Worm (Caenorhabditis elegans) whole organism, late embryonic: ENCODE measurements around the gene vha-2.

Experiments used
- Y22D7AL.16 ChIP-seq: sonication (generic microtip); optimal IDR thresholded peaks from 2 replicates; lab custom pipeline; 2016; ENCODE audit warnings: missing genetic modification characterization, missing compliant biosample characterization
- ahr-1 ChIP-seq: sonication (generic microtip); optimal IDR thresholded peaks from 2 replicates; lab custom pipeline; 2016; ENCODE audit warnings: missing genetic modification characterization, missing compliant biosample characterization
- ceh-18 ChIP-seq: sonication (generic microtip); optimal IDR thresholded peaks from 2 replicates; lab custom pipeline; 2016; ENCODE audit warnings: missing genetic modification characterization, missing compliant biosample characterization
- ceh-24 ChIP-seq: sonication (generic microtip); optimal IDR thresholded peaks from 2 replicates; lab custom pipeline; 2016; ENCODE audit warnings: mild to moderate bottlenecking, missing genetic modification characterization, missing compliant biosample characterization
- ceh-31 ChIP-seq: sonication (generic microtip); optimal IDR thresholded peaks from 2 replicates; lab custom pipeline; 2016; ENCODE audit warnings: missing genetic modification characterization, missing compliant biosample characterization
- ceh-34 ChIP-seq: sonication (generic microtip); optimal IDR thresholded peaks from 2 replicates; lab custom pipeline; 2016; ENCODE audit warnings: mild to moderate bottlenecking, missing genetic modification characterization, missing compliant biosample characterization
- ceh-48 ChIP-seq: sonication (generic microtip); optimal IDR thresholded peaks from 2 replicates; lab custom pipeline; 2016; ENCODE audit warnings: missing genetic modification characterization, inconsistent platforms, missing compliant biosample characterization
- ceh-6 ChIP-seq: fragments of 200-800 bp; sonication (Bioruptor generic); optimal IDR thresholded peaks from 2 replicates; lab custom pipeline; 2018; ENCODE audit warnings: mild to moderate bottlenecking, missing genetic modification characterization, missing compliant biosample characterization
- ceh-9 ChIP-seq: sonication (generic microtip); optimal IDR thresholded peaks from 2 replicates; lab custom pipeline; 2016; ENCODE audit warnings: mild to moderate bottlenecking, missing genetic modification characterization, inconsistent platforms, missing compliant biosample characterization
- che-1 ChIP-seq: sonication (generic microtip); optimal IDR thresholded peaks from 2 replicates; lab custom pipeline; 2016; ENCODE audit warnings: mild to moderate bottlenecking, missing genetic modification characterization, missing compliant biosample characterization
- dmd-4 ChIP-seq: sonication (generic microtip); optimal IDR thresholded peaks from 2 replicates; lab custom pipeline; 2016; ENCODE audit warnings: borderline replicate concordance, missing genetic modification characterization, missing compliant biosample characterization
- dve-1 ChIP-seq: sonication (generic microtip); optimal IDR thresholded peaks from 2 replicates; lab custom pipeline; 2017; ENCODE audit warnings: antibody characterized with exemption, mild to moderate bottlenecking, missing genetic modification characterization, missing compliant biosample characterization
- hlh-13 ChIP-seq: fragments of 200-800 bp; sonication (Bioruptor generic); optimal IDR thresholded peaks from 2 replicates; lab custom pipeline; 2018; ENCODE audit warnings: mild to moderate bottlenecking, missing genetic modification characterization, missing compliant biosample characterization
- hlh-15 ChIP-seq: sonication (generic microtip); optimal IDR thresholded peaks from 2 replicates; lab custom pipeline; 2016; ENCODE audit warnings: missing genetic modification characterization, missing compliant biosample characterization
- hlh-30 ChIP-seq: sonication (generic microtip); optimal IDR thresholded peaks from 2 replicates; lab custom pipeline; 2017; ENCODE audit warnings: antibody characterized with exemption, missing genetic modification characterization, missing compliant biosample characterization; ENCODE audit not compliant: insufficient read depth
- hlh-6 ChIP-seq: sonication (generic microtip); optimal IDR thresholded peaks from 2 replicates; lab custom pipeline; 2016; ENCODE audit warnings: missing genotype, missing genetic modification characterization, missing compliant biosample characterization
- lin-11 ChIP-seq: fragments of 200-800 bp; sonication (Bioruptor generic); optimal IDR thresholded peaks from 2 replicates; lab custom pipeline; 2018; ENCODE audit warnings: mild to moderate bottlenecking, missing genetic modification characterization, missing compliant biosample characterization
- madf-2 ChIP-seq: sonication (generic microtip); optimal IDR thresholded peaks from 2 replicates; lab custom pipeline; 2017; ENCODE audit warnings: missing genetic modification characterization, missing compliant biosample characterization
- npax-4 ChIP-seq: sonication (generic microtip); optimal IDR thresholded peaks from 2 replicates; lab custom pipeline; 2016; ENCODE audit warnings: missing genetic modification characterization, missing compliant biosample characterization
- odd-2 ChIP-seq: sonication (generic microtip); optimal IDR thresholded peaks from 2 replicates; lab custom pipeline; 2017; ENCODE audit warnings: antibody characterized with exemption, mild to moderate bottlenecking, missing genetic modification characterization, missing compliant biosample characterization
- pat-9 ChIP-seq: fragments of 200-800 bp; sonication (Bioruptor generic); optimal IDR thresholded peaks from 2 replicates; lab custom pipeline; 2018; ENCODE audit warnings: mild to moderate bottlenecking, missing genetic modification characterization, moderate library complexity, missing compliant biosample characterization
- pax-1 ChIP-seq: fragments of 150-350 bp; optimal IDR thresholded peaks from 2 replicates; lab custom pipeline; 2014; ENCODE audit warnings: missing biosample characterization, missing genetic modification characterization
- pha-4 ChIP-seq: fragments of 150-350 bp; optimal IDR thresholded peaks from 2 replicates; lab custom pipeline; 2018; ENCODE audit warnings: missing biosample characterization, missing genetic modification reagents, missing genetic modification characterization
- pqm-1 ChIP-seq: sonication (generic microtip); optimal IDR thresholded peaks from 2 replicates; lab custom pipeline; 2016; ENCODE audit warnings: missing genetic modification characterization, missing compliant biosample characterization
- ref-2 ChIP-seq: sonication (generic microtip); optimal IDR thresholded peaks from 2 replicates; lab custom pipeline; 2016; ENCODE audit warnings: missing genetic modification characterization, missing compliant biosample characterization
- tbx-2 ChIP-seq: sonication (generic microtip); optimal IDR thresholded peaks from 2 replicates; lab custom pipeline; 2016; ENCODE audit warnings: missing genetic modification characterization, missing compliant biosample characterization
- ttx-3 ChIP-seq: sonication (generic microtip); optimal IDR thresholded peaks from 2 replicates; lab custom pipeline; 2016; ENCODE audit warnings: missing genetic modification reagents, missing genetic modification characterization, missing compliant biosample characterization
- unc-3 ChIP-seq, 2 experiments: fragments of 200-800 bp in 1 of 2; sonication (Bioruptor generic) in 1 of 2; sonication (generic microtip) in 1 of 2; conservative IDR thresholded peaks in 1 of 2; optimal IDR thresholded peaks in 1 of 2; 2 replicates each; pipeline versions ENCODE4 v1.3.6 to Lab custom; 2016 to 2022; ENCODE audit warnings: missing compliant biosample characterization in 2 of 2, missing genetic modification characterization in 2 of 2, missing genetic modification reagents in 1 of 2
- unc-55 ChIP-seq: sonication (generic microtip); optimal IDR thresholded peaks from 2 replicates; lab custom pipeline; 2017; ENCODE audit warnings: missing biosample characterization, missing genetic modification reagents, missing genetic modification characterization
- unc-86 ChIP-seq: sonication (generic microtip); optimal IDR thresholded peaks from 2 replicates; lab custom pipeline; 2016; ENCODE audit warnings: missing genetic modification characterization, missing compliant biosample characterization
- zip-5 ChIP-seq: sonication (generic microtip); optimal IDR thresholded peaks from 2 replicates; lab custom pipeline; 2016; ENCODE audit warnings: missing genetic modification characterization, missing compliant biosample characterization

vha-2 gene

ce11 chrIII:9822942-9823341, 41.0 kb downstream of the vha-2 start, which contains the start of gene arl-5:
Gene arl-5 (plus strand): TSS chrIII:9823242.
- TF ChIP-seq hlh-15 (tag; lab: Kevin White, UChicago) = no peak
- no peak for TF ChIP-seq ref-2 (tag; lab: Kevin White, UChicago)
- no peak for TF ChIP-seq ahr-1 (tag; lab: Kevin White, UChicago)
- TF ChIP-seq ttx-3 (tag; lab: Kevin White, UChicago) = no peak
- TF ChIP-seq ceh-6 (GFP tag; lab: Kevin White, UChicago) = no peak
- no peak for TF ChIP-seq ceh-48 (tag; lab: Kevin White, UChicago)
- TF ChIP-seq Y22D7AL.16 (tag; lab: Kevin White, UChicago) = no peak
- no peak for TF ChIP-seq pat-9
- no peak for TF ChIP-seq che-1 (tag; lab: Kevin White, UChicago)

ce11 chrIII:9823748-9824147, 41.8 kb downstream of the vha-2 start:
- no peak for TF ChIP-seq ceh-48 (tag; lab: Kevin White, UChicago)
- TF ChIP-seq unc-86 (tag; lab: Kevin White, UChicago) = no peak
- TF ChIP-seq ttx-3 (tag; lab: Kevin White, UChicago) = no peak
- TF ChIP-seq dmd-4 (tag; lab: Kevin White, UChicago) = no peak
- TF ChIP-seq pqm-1 = no peak
- TF ChIP-seq pha-4 = no peak
- TF ChIP-seq ceh-18 (tag; lab: Kevin White, UChicago) = no peak
- TF ChIP-seq ceh-31 (tag; lab: Kevin White, UChicago) = no peak
- TF ChIP-seq ceh-6 (GFP tag; lab: Kevin White, UChicago) = no peak
- TF ChIP-seq madf-2 (tag; lab: Kevin White, UChicago) = no peak
- TF ChIP-seq dve-1 (tag; lab: Kevin White, UChicago) = no peak
- no peak for TF ChIP-seq hlh-13
- no peak for TF ChIP-seq hlh-30 (tag; lab: Kevin White, UChicago)
- no peak for TF ChIP-seq odd-2 (tag; lab: Kevin White, UChicago)
- TF ChIP-seq ceh-34 (tag; lab: Kevin White, UChicago) = no peak
- no peak for TF ChIP-seq lin-11 (tag; lab: Kevin White, UChicago)
- TF ChIP-seq ceh-24 (tag; lab: Kevin White, UChicago) = no peak
- no peak for TF ChIP-seq ahr-1 (tag; lab: Kevin White, UChicago)
- no peak for TF ChIP-seq pax-1 (tag; lab: Kevin White, UChicago)
- TF ChIP-seq hlh-15 (tag; lab: Kevin White, UChicago) = no peak

- TF ChIP-seq hlh-15 (tag; lab: Kevin White, UChicago) (no peak), unc-3 (GFP tag; conservative IDR thresholded peaks at IDR 0.05; lab: Robert Waterston, UW) (no peak), unc-3 (tag; optimal IDR thresholded peaks at IDR 0.05; lab: Kevin White, UChicago) (no peak), ceh-31 (tag; lab: Kevin White, UChicago) (no peak), pha-4 (no peak), ceh-48 (tag; lab: Kevin White, UChicago) (no peak), pax-1 (tag; lab: Kevin White, UChicago) (no peak), ceh-9 (no peak), hlh-6 (tag; lab: Kevin White, UChicago) (no peak), zip-5 (no peak)
- TF ChIP-seq, all 69 proteins: peak for 0
Observed at ce11 chrIII:9824330-9824934, 42.5 kb downstream of the vha-2 start, which contains the start of gene lin-52. Gene lin-52 (minus strand): TSS chrIII:9824750.

ce11 chrIII:9825073-9825828, 43.3 kb downstream of the vha-2 start, which contains the start of gene ZK632.9:
Gene ZK632.9 (minus strand): TSS chrIII:9825432.
- TF ChIP-seq npax-4 (tag; lab: Kevin White, UChicago) (no peak), tbx-2 (peak; percentile 14), unc-55 (no peak), unc-3 (GFP tag; conservative IDR thresholded peaks at IDR 0.05; lab: Robert Waterston, UW) (no peak), unc-3 (tag; optimal IDR thresholded peaks at IDR 0.05; lab: Kevin White, UChicago) (no peak)
